Worm (Caenorhabditis elegans): ENCODE measurements around the gene R11A8.1.
"Not testable (repeated sequence)": the region's sequence is repeated elsewhere in the genome, so short reads cannot be mapped to it uniquely, and the experiment has no call there.

R11A8.1 gene

ce11 chrIV:10337286-10337685 lies 19.7 kb downstream of the R11A8.1 start:
- TF ChIP-seq lin-32 (GFP tag; optimal IDR thresholded peaks at IDR 0.05) (no peak), unc-62 (GFP tag; optimal IDR thresholded peaks at IDR 0.05) (no peak), sptf-1 (tag; optimal IDR thresholded peaks at IDR 0.05) (no peak), nhr-12 (tag; optimal IDR thresholded peaks at IDR 0.05) (no peak), ceh-39 (tag; optimal IDR thresholded peaks at IDR 0.05) (no peak), nhr-237 (tag; optimal IDR thresholded peaks at IDR 0.05) (no peak), flh-1 (GFP tag; optimal IDR thresholded peaks at IDR 0.05) (no peak), M03D4.4 (tag; optimal IDR thresholded peaks at IDR 0.05) (no peak), mep-1 (tag; optimal IDR thresholded peaks at IDR 0.05) (no peak), ceh-43 (GFP tag; optimal IDR thresholded peaks at IDR 0.05) (no peak), ham-2 (GFP tag; optimal IDR thresholded peaks at IDR 0.05) (no peak), lin-13 (tag; optimal IDR thresholded peaks at IDR 0.05) (no peak), snpc-4 (tag; optimal IDR thresholded peaks at IDR 0.05) (no peak), mls-2 (tag; optimal IDR thresholded peaks at IDR 0.05) (no peak), drap-1 (GFP tag; optimal IDR thresholded peaks at IDR 0.05) (no peak)

DNA sequence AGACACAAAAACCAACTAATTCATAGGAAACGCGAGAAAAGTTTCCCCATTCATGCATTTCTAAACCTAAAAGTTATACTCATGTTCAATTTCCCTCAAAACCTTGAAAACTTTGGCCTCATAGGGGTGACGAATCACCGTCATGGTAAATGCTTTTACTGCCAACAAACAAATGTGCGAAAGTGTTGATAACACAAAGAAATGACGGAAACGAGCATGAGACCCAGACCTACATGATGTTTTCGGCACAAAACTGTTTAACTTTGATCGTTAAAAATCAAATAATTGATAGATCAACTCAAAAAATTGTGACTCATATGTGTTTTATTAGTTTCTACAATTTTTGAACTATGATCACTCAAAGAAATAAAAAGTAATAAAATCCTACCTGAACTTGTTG lies 25.1 kb downstream of the R11A8.1 start:
- TF ChIP-seq bed-3 (GFP tag; optimal IDR thresholded peaks at IDR 0.05): no peak
- TF ChIP-seq mep-1 (tag; optimal IDR thresholded peaks at IDR 0.05): no peak
- no peak for TF ChIP-seq drap-1 (GFP tag; optimal IDR thresholded peaks at IDR 0.05)
- no peak for TF ChIP-seq ceh-83 (GFP tag; optimal IDR thresholded peaks at IDR 0.05)
- no peak for TF ChIP-seq lsy-2 (tag; optimal IDR thresholded peaks at IDR 0.05)
- no peak for TF ChIP-seq zip-8 (tag; optimal IDR thresholded peaks at IDR 0.05)
- TF ChIP-seq flh-1 (GFP tag; optimal IDR thresholded peaks at IDR 0.05): no peak
- no peak for TF ChIP-seq nhr-12 (tag; optimal IDR thresholded peaks at IDR 0.05)

DNA sequence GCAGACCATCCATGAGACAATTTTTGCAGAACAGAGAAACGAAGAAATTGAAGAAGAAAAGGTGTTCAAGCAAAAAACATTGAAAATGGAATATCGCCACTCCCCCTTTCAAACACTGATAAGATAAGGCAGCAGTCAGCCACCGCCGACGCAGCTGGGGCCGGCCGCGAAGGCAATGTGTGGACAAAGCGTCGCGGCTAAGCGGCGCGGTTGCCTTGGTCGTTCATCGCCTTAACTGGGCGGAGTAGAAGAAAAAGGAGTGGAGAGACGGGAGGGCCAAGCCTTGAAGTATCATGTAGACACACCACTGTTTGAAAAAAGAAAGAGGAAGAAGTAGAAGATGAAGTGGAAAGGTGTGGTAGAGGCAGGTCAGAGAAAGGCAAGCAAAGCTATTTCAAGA lies 26.0 kb downstream of the R11A8.1 start:
- TF ChIP-seq ces-1 (GFP tag; optimal IDR thresholded peaks at IDR 0.05) (no peak), ham-2 (GFP tag; optimal IDR thresholded peaks at IDR 0.05) (peak; percentile 57)

ce11 chrIV:10322650-10323049 lies 34.3 kb downstream of the R11A8.1 start, which contains the start of gene R09E10.1:
Gene R09E10.1 (minus strand): TSS chrIV:10322750.
- TF ChIP-seq unc-62 (GFP tag; optimal IDR thresholded peaks at IDR 0.05); mep-1 (tag; optimal IDR thresholded peaks at IDR 0.05); snpc-4 (tag; optimal IDR thresholded peaks at IDR 0.05): not testable (repeated sequence)

DNA sequence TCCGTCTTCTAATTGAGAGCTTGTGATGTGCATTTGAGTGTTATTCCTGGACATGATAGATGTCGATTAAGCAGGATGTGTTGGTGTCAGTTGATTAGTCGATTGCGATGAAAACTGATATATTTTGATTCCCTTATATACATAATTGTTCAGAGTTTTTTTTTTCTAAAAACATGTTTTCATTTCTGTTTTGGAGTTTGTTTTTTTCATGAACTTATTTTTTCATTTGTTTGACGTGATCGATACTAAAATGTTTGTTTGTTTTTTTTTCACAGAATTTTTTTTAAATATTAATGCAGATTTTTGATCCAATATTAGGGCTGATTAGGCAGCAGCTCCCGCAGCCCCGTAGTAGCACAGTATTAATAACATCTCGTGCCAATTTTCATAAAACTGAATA lies 38.8 kb downstream of the R11A8.1 start, which contains the start of gene R09E10.2:
Gene R09E10.2, minus strand, starts transcription at position 101 of the 400 bp plus-strand sequence.
- TF ChIP-seq mab-5 (tag; optimal IDR thresholded peaks at IDR 0.05) (no peak), mep-1 (tag; optimal IDR thresholded peaks at IDR 0.05) (no peak), mls-2 (tag; optimal IDR thresholded peaks at IDR 0.05) (no peak), ceh-43 (GFP tag; optimal IDR thresholded peaks at IDR 0.05) (no peak), unc-39 (tag; optimal IDR thresholded peaks at IDR 0.05) (no peak), drap-1 (GFP tag; optimal IDR thresholded peaks at IDR 0.05) (no peak), nhr-237 (tag; optimal IDR thresholded peaks at IDR 0.05) (no peak), elt-3 (tag; optimal IDR thresholded peaks at IDR 0.05) (no peak), nhr-28 (tag; optimal IDR thresholded peaks at IDR 0.05) (no peak), tbx-8 (GFP tag; optimal IDR thresholded peaks at IDR 0.05) (no peak), ztf-11 (tag; optimal IDR thresholded peaks at IDR 0.05) (no peak), elt-1 (tag; optimal IDR thresholded peaks at IDR 0.05; ENCODE audit: borderline replicate concordance, insufficient read depth) (no peak), ham-2 (GFP tag; optimal IDR thresholded peaks at IDR 0.05) (no peak), sem-2 (GFP tag; optimal IDR thresholded peaks at IDR 0.05) (no peak), nhr-76 (tag; optimal IDR thresholded peaks at IDR 0.05) (no peak), cnd-1 (tag; optimal IDR thresholded peaks at IDR 0.05) (no peak)

DNA sequence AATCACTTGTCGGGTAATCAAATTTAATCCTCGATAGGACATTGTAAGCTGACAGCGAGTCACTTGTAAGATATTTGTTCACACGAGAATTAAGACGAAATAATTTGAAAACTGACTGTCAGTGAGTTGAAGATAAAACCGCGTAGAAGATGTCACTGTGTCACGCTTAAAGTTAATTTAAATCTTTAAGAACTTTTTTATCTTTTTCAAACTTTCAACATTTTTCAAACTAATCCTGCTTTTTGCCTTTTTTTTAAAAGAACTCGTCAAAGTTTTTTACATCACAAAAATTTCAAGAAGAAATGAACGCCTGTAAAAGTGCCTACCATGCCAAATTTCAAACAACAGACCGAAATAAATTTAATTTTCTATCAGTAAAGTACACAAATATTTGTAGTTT lies 43.4 kb downstream of the R11A8.1 start, which contains the start of gene acs-18:
Gene acs-18, minus strand, starts transcription at position 101 of the 400 bp plus-strand sequence.
- no peak for TF ChIP-seq sem-2 (GFP tag; optimal IDR thresholded peaks at IDR 0.05)
- no peak for TF ChIP-seq pha-4 (tag; optimal IDR thresholded peaks at IDR 0.05)
- no peak for TF ChIP-seq cnd-1 (tag; optimal IDR thresholded peaks at IDR 0.05)
- no peak for TF ChIP-seq sptf-1 (tag; optimal IDR thresholded peaks at IDR 0.05)
- TF ChIP-seq blmp-1 (tag; optimal IDR thresholded peaks at IDR 0.05): no peak
- TF ChIP-seq nhr-2 (tag; optimal IDR thresholded peaks at IDR 0.05): no peak
- TF ChIP-seq nhr-237 (tag; optimal IDR thresholded peaks at IDR 0.05): no peak
- no peak for TF ChIP-seq flh-1 (GFP tag; optimal IDR thresholded peaks at IDR 0.05)
- no peak for TF ChIP-seq elt-1 (tag; optimal IDR thresholded peaks at IDR 0.05; ENCODE audit: borderline replicate concordance, insufficient read depth)
- TF ChIP-seq ceh-43 (GFP tag; optimal IDR thresholded peaks at IDR 0.05): no peak
- TF ChIP-seq ceh-83 (GFP tag; optimal IDR thresholded peaks at IDR 0.05): no peak
- TF ChIP-seq mab-5 (tag; optimal IDR thresholded peaks at IDR 0.05): no peak
- no peak for TF ChIP-seq lin-13 (tag; optimal IDR thresholded peaks at IDR 0.05)
- TF ChIP-seq mep-1 (tag; optimal IDR thresholded peaks at IDR 0.05): no peak
- TF ChIP-seq ztf-11 (tag; optimal IDR thresholded peaks at IDR 0.05): no peak
- TF ChIP-seq bed-3 (GFP tag; optimal IDR thresholded peaks at IDR 0.05): no peak
- no peak for TF ChIP-seq lsy-2 (tag; optimal IDR thresholded peaks at IDR 0.05)
